Worm (Caenorhabditis elegans) whole organism, L2 larva: ENCODE measurements around the gene F26C11.3.

ENCODE experiments used
- ama-1 ChIP-seq: fragments of 150-350 bp; optimal IDR thresholded peaks from 2 replicates; lab custom pipeline; 2018; ENCODE audit warnings: inconsistent platforms
- lin-13 ChIP-seq: fragments of 150-350 bp; optimal IDR thresholded peaks from 2 replicates; lab custom pipeline; 2014; ENCODE audit warnings: missing biosample characterization, missing genetic modification reagents, missing genetic modification characterization
- lin-39 ChIP-seq: fragments of 150-350 bp; optimal IDR thresholded peaks from 2 replicates; lab custom pipeline; 2014; ENCODE audit warnings: missing biosample characterization, missing genetic modification reagents, missing genetic modification characterization
- nhr-25 ChIP-seq: fragments of 150-350 bp; sonication (generic microtip); optimal IDR thresholded peaks from 3 replicates; lab custom pipeline; 2014; ENCODE audit warnings: missing biosample characterization, missing genetic modification characterization
- peb-1 ChIP-seq: fragments of 150-350 bp; optimal IDR thresholded peaks from 2 replicates; lab custom pipeline; 2014; ENCODE audit warnings: missing biosample characterization, missing genetic modification characterization

DNA sequence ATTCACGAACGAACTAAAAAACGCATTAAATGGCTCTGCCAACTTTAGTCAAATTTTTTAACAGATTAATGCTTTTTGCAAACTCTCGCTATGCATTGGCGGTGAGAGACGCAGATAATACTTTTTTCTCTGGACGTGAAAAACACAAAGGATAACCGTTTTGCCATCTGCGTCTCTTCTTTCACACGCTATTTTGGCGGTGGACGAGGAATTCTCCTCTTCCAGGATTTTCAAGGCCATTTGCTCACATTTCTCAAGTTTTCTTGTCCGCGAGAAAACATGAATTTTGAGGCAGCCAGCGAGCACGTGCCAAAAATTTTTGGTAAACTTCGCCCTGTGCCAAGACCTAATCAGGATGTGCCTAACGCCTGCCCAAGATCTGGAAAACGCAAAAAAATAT, 16.1 kb upstream of the F26C11.3 start:
- TF ChIP-seq peb-1 (tag; lab: Kevin White, UChicago): no peak
- TF ChIP-seq lin-39 (tag; lab: Kevin White, UChicago): no peak
- no peak for TF ChIP-seq lin-13 (GFP tag; lab: Kevin White, UChicago)
- no peak for TF ChIP-seq ama-1 (lab: Kevin White, UChicago)
- TF ChIP-seq nhr-25 (tag; lab: Kevin White, UChicago): no peak
